Fruit fly (Drosophila melanogaster) S2 (cell line): ENCODE results near the gene CG15739.
A peak's percentile ranks its signal among the peaks of the same experiment; 100 is the strongest.

Source experiments
- CG8478 ChIP-seq: fragments of >200 bp; optimal IDR thresholded peaks from 2 replicates; lab custom pipeline; 2018
- CTCF ChIP-seq, 2 experiments: fragments of >200 bp; optimal IDR thresholded peaks; 2 replicates each; lab custom pipeline; 2018

Gene CG15739

DNA sequence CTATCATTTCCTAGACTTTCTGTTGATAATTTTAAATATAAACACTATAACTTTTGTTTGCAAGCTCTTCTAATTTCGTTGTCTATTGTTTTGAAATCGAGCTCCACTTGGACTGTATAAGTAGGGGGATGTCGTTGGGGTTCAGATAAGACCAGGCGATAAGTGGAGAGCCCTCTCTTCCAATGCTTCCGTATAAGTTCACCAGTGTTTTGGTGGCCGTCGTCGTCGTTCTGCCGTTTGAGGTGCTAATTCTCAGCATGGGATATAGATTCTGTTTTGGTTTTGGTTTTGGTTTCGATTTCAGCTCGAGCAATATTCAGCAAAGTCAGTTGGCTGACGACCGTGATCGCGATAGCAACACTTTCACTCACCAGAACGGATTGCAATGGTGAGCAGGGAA is at the start of gene CG15739:
TSS of gene CG15739 (plus strand) at position 204 of the 400 bp plus-strand sequence.
- TF ChIP-seq CTCF (optimal IDR thresholded peaks at IDR 0.05; lab: Kevin White, UChicago): no peak
- no peak for TF ChIP-seq CG8478 (lab: Kevin White, UChicago)

DNA sequence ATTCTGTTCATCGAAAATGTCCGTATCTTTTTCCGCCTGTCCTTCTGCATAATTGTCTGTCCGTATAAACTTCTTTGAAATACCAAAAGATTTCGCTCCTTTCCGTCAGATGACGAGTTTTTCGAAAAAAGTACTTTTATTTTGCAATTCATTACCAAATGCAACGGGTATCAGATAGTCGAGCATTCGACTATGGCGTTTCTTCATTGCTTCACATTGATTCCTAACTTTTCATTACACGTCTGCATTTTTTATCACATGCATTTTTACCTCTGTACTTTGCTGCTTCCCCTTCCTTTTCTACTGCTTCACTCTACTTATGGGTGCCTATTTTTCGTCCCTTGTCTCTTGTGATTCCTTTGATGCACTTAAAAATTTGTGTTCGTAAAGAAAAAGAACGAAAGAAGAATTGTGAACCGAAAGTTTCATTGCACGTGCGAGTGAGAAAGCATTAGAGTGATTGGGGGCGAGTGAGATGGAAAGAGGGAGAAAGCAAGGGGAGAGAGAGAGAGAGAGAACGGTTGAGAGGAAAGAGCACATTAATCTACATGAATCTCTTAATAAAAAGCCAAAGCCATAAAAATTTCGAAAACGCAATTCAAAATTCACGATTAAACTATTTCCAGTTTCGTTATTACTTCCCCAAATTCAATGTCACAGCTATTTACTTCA is 44.6 kb upstream of the CG15739 start:
- no peak for TF ChIP-seq CG8478 (lab: Kevin White, UChicago)
- TF ChIP-seq CTCF (optimal IDR thresholded peaks at IDR 0.05; lab: Kevin White, UChicago): no peak

DNA sequence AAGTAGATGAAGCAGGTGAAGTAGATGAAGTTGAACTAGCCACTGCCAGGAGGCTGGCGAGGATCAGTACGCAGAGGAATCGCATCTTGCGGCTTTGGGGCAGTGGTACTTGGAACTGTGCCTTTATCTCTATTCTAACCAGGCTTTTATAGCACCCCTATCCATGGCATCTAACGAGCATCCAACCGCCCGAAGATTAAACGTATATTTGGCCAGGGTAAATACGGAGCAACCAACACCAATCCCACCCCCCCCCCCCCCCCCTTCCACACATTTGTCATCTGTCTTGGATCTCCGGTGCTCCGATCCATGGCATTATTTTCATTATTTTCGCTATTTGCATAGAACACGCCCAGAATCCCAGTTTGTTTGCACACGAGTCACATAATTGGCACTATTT is 35.2 kb upstream of the CG15739 start, which contains the start of gene CG15741:
TSS of gene CG15741 (minus strand) at position 101 of the 400 bp plus-strand sequence.
- no peak for TF ChIP-seq CG8478 (lab: Kevin White, UChicago)
- TF ChIP-seq CTCF (optimal IDR thresholded peaks at IDR 0.05; lab: Kevin White, UChicago): no peak

dm6 chrX:11839308-11839707 is 33.8 kb upstream of the CG15739 start, which contains the start of gene Cyp28c1:
TSS of gene Cyp28c1 (plus strand) at chrX:11839608.
- no peak for TF ChIP-seq CG8478 (lab: Kevin White, UChicago)
- no peak for TF ChIP-seq CTCF (optimal IDR thresholded peaks at IDR 0.05; lab: Kevin White, UChicago)

- TF ChIP-seq CG8478 (lab: Kevin White, UChicago): no peak
- TF ChIP-seq CTCF (optimal IDR thresholded peaks at IDR 0.05; lab: Kevin White, UChicago): no peak
Observed at dm6 chrX:11841702-11842378, 31.3 kb upstream of the CG15739 start.

dm6 chrX:11846049-11846718 is 26.9 kb upstream of the CG15739 start, which contains the start of gene CG15740:
TSS of gene CG15740 (minus strand) at chrX:11846099.
- no peak for TF ChIP-seq CG8478 (lab: Kevin White, UChicago)
- no peak for TF ChIP-seq CTCF (optimal IDR thresholded peaks at IDR 0.05; lab: Kevin White, UChicago)

- no peak for TF ChIP-seq CG8478 (lab: Kevin White, UChicago)
- no peak for TF ChIP-seq CTCF (optimal IDR thresholded peaks at IDR 0.05; lab: Kevin White, UChicago)
Observed at dm6 chrX:11848507-11849264, 24.4 kb upstream of the CG15739 start.

- TF ChIP-seq CTCF (optimal IDR thresholded peaks at IDR 0.05; lab: Kevin White, UChicago) (no peak), CG8478 (lab: Kevin White, UChicago) (no peak)
Observed at dm6 chrX:11849267-11849666, 23.9 kb upstream of the CG15739 start.

dm6 chrX:11852310-11852709 is 20.8 kb upstream of the CG15739 start, which contains the start of gene p24-1:
TSS of gene p24-1 (minus strand) at chrX:11852530.
- TF ChIP-seq CG8478 (lab: Kevin White, UChicago) (no peak), CTCF (optimal IDR thresholded peaks at IDR 0.05; lab: Kevin White, UChicago) (peak; percentile 32 to 39)

DNA sequence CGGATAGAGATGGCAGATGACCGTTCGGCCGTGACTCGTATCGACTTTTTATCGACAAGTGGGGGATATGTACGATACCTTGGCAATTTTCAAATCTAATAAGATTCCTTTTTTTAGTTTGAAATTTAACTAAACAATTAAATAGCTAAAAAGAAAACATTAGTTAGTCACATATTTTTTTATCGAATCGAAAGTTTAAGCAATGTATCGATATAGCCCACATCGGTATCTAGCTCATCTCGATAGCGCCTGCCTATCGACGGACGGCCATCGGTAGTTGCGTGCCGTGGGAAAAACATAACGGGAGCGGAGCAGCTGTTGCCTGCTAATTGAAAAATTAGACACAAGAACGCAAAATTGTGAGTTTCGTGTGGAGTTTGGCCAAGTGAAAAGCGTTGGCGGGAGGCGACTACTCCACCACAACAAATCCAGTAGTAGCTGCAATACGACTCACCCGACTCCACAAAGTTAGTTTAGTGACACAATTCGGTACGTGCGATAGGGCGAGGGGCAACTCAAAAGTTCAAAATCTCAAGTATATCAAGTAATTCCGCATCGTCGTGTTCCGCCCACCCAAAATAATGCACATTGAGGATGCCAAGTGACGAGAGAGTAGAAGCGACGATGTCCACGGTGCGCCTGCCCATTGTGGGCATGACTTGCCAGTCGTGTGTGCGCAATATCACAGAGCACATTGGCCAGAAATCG is 18.2 kb upstream of the CG15739 start, which contains the start of the genes CG10347 and ATP7:
TSS of gene CG10347 (minus strand) at position 174 of the 708 bp plus-strand sequence.
TSS of gene ATP7 (plus strand) at position 265 of the 708 bp plus-strand sequence.
- TF ChIP-seq CG8478 (lab: Kevin White, UChicago) (no peak), CTCF (optimal IDR thresholded peaks at IDR 0.05; lab: Kevin White, UChicago) (no peak)

DNA sequence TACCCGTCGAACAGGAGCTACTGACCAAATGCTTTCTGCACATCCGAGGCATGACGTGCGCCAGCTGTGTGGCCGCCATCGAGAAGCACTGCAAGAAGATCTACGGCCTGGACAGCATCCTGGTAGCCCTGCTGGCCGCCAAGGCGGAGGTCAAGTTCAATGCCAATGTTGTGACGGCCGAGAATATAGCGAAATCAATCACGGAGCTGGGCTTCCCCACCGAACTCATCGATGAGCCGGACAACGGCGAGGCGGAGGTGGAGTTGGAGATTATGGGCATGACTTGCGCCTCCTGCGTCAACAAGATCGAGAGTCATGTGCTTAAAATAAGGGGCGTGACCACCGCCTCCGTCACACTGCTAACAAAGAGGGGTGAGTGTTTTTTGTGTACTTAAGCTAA is 17.2 kb upstream of the CG15739 start:
- no peak for TF ChIP-seq CG8478 (lab: Kevin White, UChicago)

dm6 chrX:11856867-11857266 is 16.3 kb upstream of the CG15739 start:
- no peak for TF ChIP-seq CTCF (optimal IDR thresholded peaks at IDR 0.05; lab: Kevin White, UChicago)
- TF ChIP-seq CG8478 (lab: Kevin White, UChicago): no peak
